Worm (Caenorhabditis elegans) whole organism, L2 larva: Measurements from ENCODE around the gene str-4.

Experiments
- C34F6.9 ChIP-seq: fragments of 150-350 bp; optimal IDR thresholded peaks from 2 replicates; lab custom pipeline; 2014; ENCODE audit warnings: missing biosample characterization, missing genetic modification characterization
- F13H6.1 ChIP-seq: sonication (generic microtip); optimal IDR thresholded peaks from 2 replicates; lab custom pipeline; 2016; ENCODE audit warnings: missing genetic modification characterization, missing compliant biosample characterization
- R02D3.7 ChIP-seq: fragments of 150-350 bp; optimal IDR thresholded peaks from 2 replicates; lab custom pipeline; 2014; ENCODE audit warnings: missing biosample characterization, missing genetic modification characterization
- Y55F3AM.14 ChIP-seq: fragments of 200-800 bp; sonication (Bioruptor generic); optimal IDR thresholded peaks from 2 replicates; lab custom pipeline; 2018; ENCODE audit warnings: mild to moderate bottlenecking, missing genetic modification characterization, missing compliant biosample characterization
- ZK546.5 ChIP-seq: sonication (generic microtip); optimal IDR thresholded peaks from 2 replicates; lab custom pipeline; 2017; ENCODE audit warnings: missing biosample characterization, missing genetic modification characterization
- alr-1 ChIP-seq: fragments of 150-350 bp; optimal IDR thresholded peaks from 2 replicates; lab custom pipeline; 2014; ENCODE audit warnings: missing biosample characterization, missing genetic modification characterization
- aly-2 ChIP-seq: fragments of 150-350 bp; optimal IDR thresholded peaks from 2 replicates; lab custom pipeline; 2014; ENCODE audit warnings: missing biosample characterization, missing genetic modification characterization
- ama-1 ChIP-seq: fragments of 150-350 bp; optimal IDR thresholded peaks from 2 replicates; lab custom pipeline; 2018; ENCODE audit warnings: inconsistent platforms
- blmp-1 ChIP-seq: sonication (generic microtip); optimal IDR thresholded peaks from 2 replicates; lab custom pipeline; 2017; ENCODE audit warnings: missing genetic modification characterization, mild to moderate bottlenecking, missing compliant biosample characterization, antibody characterized with exemption, moderate library complexity; ENCODE audit not compliant: insufficient read depth
- ceh-16 ChIP-seq: fragments of 150-350 bp; optimal IDR thresholded peaks from 2 replicates; lab custom pipeline; 2014; ENCODE audit warnings: missing biosample characterization, missing genetic modification characterization
- ceh-82 ChIP-seq: fragments of 150-350 bp; optimal IDR thresholded peaks from 2 replicates; lab custom pipeline; 2014; ENCODE audit warnings: missing biosample characterization, missing genetic modification characterization
- crh-2 ChIP-seq: sonication (generic microtip); optimal IDR thresholded peaks from 2 replicates; lab custom pipeline; 2017; ENCODE audit warnings: missing biosample characterization, missing genetic modification characterization
- egl-27 ChIP-seq: sonication (generic microtip); optimal IDR thresholded peaks from 3 replicates; lab custom pipeline; 2017; ENCODE audit warnings: missing biosample characterization, missing genetic modification reagents, missing genetic modification characterization
- elt-1 ChIP-seq: fragments of 150-350 bp; optimal IDR thresholded peaks from 2 replicates; lab custom pipeline; 2014; ENCODE audit warnings: missing biosample characterization, missing genetic modification characterization
- elt-3 ChIP-seq: sonication (generic microtip); optimal IDR thresholded peaks from 2 replicates; lab custom pipeline; 2017; ENCODE audit warnings: missing biosample characterization, missing genetic modification characterization
- fos-1 ChIP-seq: fragments of 150-350 bp; optimal IDR thresholded peaks from 2 replicates; lab custom pipeline; 2014; ENCODE audit warnings: missing biosample characterization, missing genetic modification characterization
- gmeb-1 ChIP-seq: fragments of 150-350 bp; optimal IDR thresholded peaks from 2 replicates; lab custom pipeline; 2014; ENCODE audit warnings: missing biosample characterization, missing genetic modification characterization
- lin-11 ChIP-seq: fragments of 150-350 bp; sonication (generic microtip); optimal IDR thresholded peaks from 2 replicates; lab custom pipeline; 2014; ENCODE audit warnings: missing biosample characterization, missing genetic modification characterization, inconsistent platforms, mixed read lengths
- lin-13 ChIP-seq: fragments of 150-350 bp; optimal IDR thresholded peaks from 2 replicates; lab custom pipeline; 2014; ENCODE audit warnings: missing biosample characterization, missing genetic modification reagents, missing genetic modification characterization
- lin-39 ChIP-seq: fragments of 150-350 bp; optimal IDR thresholded peaks from 2 replicates; lab custom pipeline; 2014; ENCODE audit warnings: missing biosample characterization, missing genetic modification reagents, missing genetic modification characterization
- lsy-2 ChIP-seq, 2 experiments: fragments of 150-350 bp in 1 of 2; sonication (generic microtip) in 1 of 2; optimal IDR thresholded peaks; 2 replicates each; lab custom pipeline; 2014 to 2017; ENCODE audit warnings: missing biosample characterization in 2 of 2, missing genetic modification characterization in 2 of 2
- mab-5 ChIP-seq: fragments of 150-350 bp; optimal IDR thresholded peaks from 2 replicates; lab custom pipeline; 2014; ENCODE audit warnings: missing biosample characterization, missing genetic modification characterization
- mbf-1 ChIP-seq: sonication (generic microtip); optimal IDR thresholded peaks from 2 replicates; lab custom pipeline; 2017; ENCODE audit warnings: missing biosample characterization, missing genetic modification characterization
- mdl-1 ChIP-seq, 2 experiments: fragments of 150-350 bp in 1 of 2; sonication (generic microtip) in 1 of 2; optimal IDR thresholded peaks; 2 replicates each; lab custom pipeline; 2017; ENCODE audit warnings: missing biosample characterization in 2 of 2, missing genetic modification characterization in 2 of 2
- nhr-10 ChIP-seq: sonication (generic microtip); optimal IDR thresholded peaks from 2 replicates; lab custom pipeline; 2017; ENCODE audit warnings: missing biosample characterization, missing genetic modification characterization
- nhr-11 ChIP-seq: fragments of 150-350 bp; optimal IDR thresholded peaks from 2 replicates; lab custom pipeline; 2014; ENCODE audit warnings: missing biosample characterization, missing genetic modification characterization
- nhr-129 ChIP-seq: fragments of 150-350 bp; optimal IDR thresholded peaks from 2 replicates; lab custom pipeline; 2014; ENCODE audit warnings: missing biosample characterization, missing genetic modification characterization
- nhr-21 ChIP-seq: fragments of 150-350 bp; optimal IDR thresholded peaks from 2 replicates; lab custom pipeline; 2014; ENCODE audit warnings: missing biosample characterization, missing genetic modification characterization
- nhr-23 ChIP-seq: fragments of 150-350 bp; optimal IDR thresholded peaks from 2 replicates; lab custom pipeline; 2014; ENCODE audit warnings: missing biosample characterization, missing genetic modification reagents, missing genetic modification characterization
- nhr-237 ChIP-seq: fragments of 150-350 bp; optimal IDR thresholded peaks from 2 replicates; lab custom pipeline; 2014; ENCODE audit warnings: missing biosample characterization, missing genetic modification characterization
- nhr-25 ChIP-seq: fragments of 150-350 bp; sonication (generic microtip); optimal IDR thresholded peaks from 3 replicates; lab custom pipeline; 2014; ENCODE audit warnings: missing biosample characterization, missing genetic modification characterization
- nhr-77 ChIP-seq: fragments of 150-350 bp; optimal IDR thresholded peaks from 2 replicates; lab custom pipeline; 2014; ENCODE audit warnings: missing biosample characterization, missing genetic modification characterization
- peb-1 ChIP-seq: fragments of 150-350 bp; optimal IDR thresholded peaks from 2 replicates; lab custom pipeline; 2014; ENCODE audit warnings: missing biosample characterization, missing genetic modification characterization
- sem-4 ChIP-seq: fragments of 150-350 bp; optimal IDR thresholded peaks from 2 replicates; lab custom pipeline; 2014; ENCODE audit warnings: missing biosample characterization, missing genetic modification reagents, missing genetic modification characterization
- skn-1 ChIP-seq: sonication (generic microtip); optimal IDR thresholded peaks from 2 replicates; lab custom pipeline; 2017; ENCODE audit warnings: missing biosample characterization, missing genetic modification characterization
- sma-3 ChIP-seq: sonication (generic microtip); optimal IDR thresholded peaks from 2 replicates; lab custom pipeline; 2016; ENCODE audit warnings: missing genetic modification reagents, missing genetic modification characterization, missing compliant biosample characterization
- sma-9 ChIP-seq, 2 experiments: fragments of 150-350 bp in 1 of 2; sonication (generic microtip) in 1 of 2; optimal IDR thresholded peaks; 2 replicates each; lab custom pipeline; 2014 to 2016; ENCODE audit warnings: missing genetic modification characterization in 2 of 2, mild to moderate bottlenecking in 1 of 2, missing biosample characterization in 1 of 2, missing compliant biosample characterization in 1 of 2, missing genetic modification reagents in 1 of 2, moderate library complexity in 1 of 2
- snpc-4 ChIP-seq: fragments of 150-350 bp; optimal IDR thresholded peaks from 2 replicates; lab custom pipeline; 2014; ENCODE audit warnings: missing biosample characterization, missing genetic modification characterization
- unc-39 ChIP-seq: fragments of 150-350 bp; optimal IDR thresholded peaks from 2 replicates; lab custom pipeline; 2014; ENCODE audit warnings: missing biosample characterization, missing genetic modification characterization
- unc-55 ChIP-seq: fragments of 150-350 bp; sonication (generic microtip); optimal IDR thresholded peaks from 3 replicates; lab custom pipeline; 2014; ENCODE audit warnings: missing biosample characterization, missing genetic modification reagents, missing genetic modification characterization
- unc-62 ChIP-seq: fragments of 150-350 bp; optimal IDR thresholded peaks from 2 replicates; lab custom pipeline; 2014; ENCODE audit warnings: missing biosample characterization, missing genetic modification reagents, missing genetic modification characterization
- ztf-1 ChIP-seq: fragments of 200-800 bp; sonication (Bioruptor generic); conservative IDR thresholded peaks from 2 replicates; pipeline ENCODE4 v1.3.6; 2022; ENCODE audit warnings: missing genetic modification characterization, missing compliant biosample characterization
- ztf-11 ChIP-seq: sonication (generic microtip); optimal IDR thresholded peaks from 2 replicates; lab custom pipeline; 2017; ENCODE audit warnings: missing biosample characterization, missing genetic modification characterization

Gene str-4

ce11 chrV:13374532-13374931, 35.0 kb upstream of the str-4 start (continued):
- TF ChIP-seq elt-1 (tag; lab: Kevin White, UChicago) (no peak), lin-39 (tag; lab: Kevin White, UChicago) (no peak), ztf-1 (no peak), mbf-1 (tag; lab: Kevin White, UChicago) (no peak), Y55F3AM.14 (no peak), nhr-25 (tag; lab: Kevin White, UChicago) (peak; percentile 84)
- TF ChIP-seq, all 48 proteins: peak for 14

DNA sequence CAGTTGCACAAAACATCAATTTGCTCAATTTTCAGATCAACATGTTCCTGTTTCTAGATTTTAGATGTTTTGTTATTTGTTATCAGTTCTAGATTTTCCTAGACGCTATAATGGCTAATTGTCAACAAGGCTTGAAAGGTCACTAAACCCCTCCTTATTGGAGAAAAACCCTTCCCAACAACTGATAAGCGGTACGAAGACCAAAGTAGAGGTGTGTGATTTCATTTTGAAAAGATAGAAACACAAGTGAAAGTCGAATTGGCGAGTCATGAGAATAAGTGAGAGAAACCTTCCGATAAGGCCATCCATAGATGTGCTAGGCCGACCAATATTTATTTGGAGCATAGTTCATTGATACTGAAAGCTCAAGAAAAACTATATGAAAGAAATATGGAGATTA, 34.1 kb upstream of the str-4 start:
- TF ChIP-seq unc-62 (GFP tag; lab: Kevin White, UChicago), result no peak
- peak; percentile 62 for TF ChIP-seq crh-2
- TF ChIP-seq nhr-21 (tag; lab: Kevin White, UChicago), result peak; percentile 68
- no peak for TF ChIP-seq ama-1 (lab: Kevin White, UChicago)
- peak; percentile 31 for TF ChIP-seq nhr-129 (tag; lab: Kevin White, UChicago)
- peak; percentile 46 for TF ChIP-seq F13H6.1 (tag; lab: Kevin White, UChicago)
- no peak for TF ChIP-seq sem-4 (tag; lab: Kevin White, UChicago)
- peak; percentile 82 for TF ChIP-seq sma-9 (GFP tag; optimal IDR thresholded peaks at IDR 0.05; lab: Kevin White, UChicago)
- no peak for TF ChIP-seq sma-9 (tag; optimal IDR thresholded peaks at IDR 0.05; lab: Kevin White, UChicago)
- TF ChIP-seq lin-13 (GFP tag; lab: Kevin White, UChicago), result no peak
- no peak for TF ChIP-seq nhr-77
- peak; percentile 67 for TF ChIP-seq egl-27 (tag; lab: Kevin White, UChicago)
- TF ChIP-seq blmp-1 (tag; lab: Kevin White, UChicago), result peak; percentile 87
- TF ChIP-seq lsy-2 (tag; optimal IDR thresholded peaks at IDR 0.05; lab: Kevin White, UChicago), result no peak
- TF ChIP-seq unc-55 (GFP tag; lab: Kevin White, UChicago), result no peak
- TF ChIP-seq ZK546.5 (tag; lab: Kevin White, UChicago), result no peak
- TF ChIP-seq ztf-11 (tag; lab: Kevin White, UChicago), result no peak
- TF ChIP-seq nhr-25 (tag; lab: Kevin White, UChicago), result no peak
- no peak for TF ChIP-seq nhr-10 (tag; lab: Kevin White, UChicago)
- no peak for TF ChIP-seq elt-3 (tag; lab: Kevin White, UChicago)
- no peak for TF ChIP-seq nhr-23 (tag; lab: Kevin White, UChicago)
- TF ChIP-seq fos-1 (tag; lab: Kevin White, UChicago), result peak; percentile 91
- no peak for TF ChIP-seq lin-39 (tag; lab: Kevin White, UChicago)
- no peak for TF ChIP-seq nhr-237 (tag; lab: Kevin White, UChicago)
- TF ChIP-seq gmeb-1 (tag; lab: Kevin White, UChicago), result peak; percentile 30
- TF ChIP-seq ceh-82 (tag; lab: Kevin White, UChicago), result no peak
- TF ChIP-seq aly-2, result no peak
- TF ChIP-seq R02D3.7 (tag; lab: Kevin White, UChicago), result no peak
- TF ChIP-seq sma-3 (GFP tag; lab: Kevin White, UChicago), result peak; percentile 52
- TF ChIP-seq C34F6.9 (tag; lab: Kevin White, UChicago), result no peak
- no peak for TF ChIP-seq mdl-1 (tag; optimal IDR thresholded peaks at IDR 0.05; lab: Kevin White, UChicago)
- TF ChIP-seq, all 48 proteins: peak for 10

DNA sequence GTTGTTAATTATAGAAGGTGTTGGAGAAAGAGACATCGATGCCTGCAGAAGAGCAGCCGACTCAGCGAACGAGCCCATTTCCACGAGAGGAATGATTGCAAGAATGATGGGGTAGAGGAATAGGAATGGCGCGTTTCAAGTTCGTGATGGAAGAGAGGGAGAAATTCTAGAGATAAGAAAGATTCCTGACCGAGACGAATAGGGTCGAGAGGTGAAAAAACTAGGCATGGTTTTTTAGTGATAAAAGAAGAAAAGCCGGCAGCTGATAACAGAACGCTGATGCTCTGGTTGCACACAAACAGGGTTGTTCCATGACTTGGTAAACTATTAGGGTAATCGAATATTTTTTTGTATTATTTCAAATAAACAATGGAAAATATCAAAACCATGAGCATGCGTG, 33.3 kb upstream of the str-4 start:
- no peak for TF ChIP-seq lin-39 (tag; lab: Kevin White, UChicago)
- TF ChIP-seq fos-1 (tag; lab: Kevin White, UChicago), result peak; percentile 77

ce11 chrV:13371336-13371735, 31.8 kb upstream of the str-4 start:
- TF ChIP-seq Y55F3AM.14 (no peak), alr-1 (tag; lab: Kevin White, UChicago) (no peak), mdl-1 (tag; optimal IDR thresholded peaks at IDR 0.05; lab: Kevin White, UChicago) (peak in 1 of 2 experiments; percentile 48), ztf-1 (no peak), ceh-82 (tag; lab: Kevin White, UChicago) (no peak), nhr-77 (no peak), egl-27 (tag; lab: Kevin White, UChicago) (peak; percentile 79), ceh-16 (tag; lab: Kevin White, UChicago) (peak; percentile 92), mab-5 (tag; lab: Kevin White, UChicago) (no peak), nhr-21 (tag; lab: Kevin White, UChicago) (peak; percentile 89), sem-4 (tag; lab: Kevin White, UChicago) (peak; percentile 77), ZK546.5 (tag; lab: Kevin White, UChicago) (no peak), nhr-11 (tag; lab: Kevin White, UChicago) (no peak), mbf-1 (tag; lab: Kevin White, UChicago) (no peak), lin-11 (tag; lab: Kevin White, UChicago) (no peak), lsy-2 (tag; optimal IDR thresholded peaks at IDR 0.05; lab: Kevin White, UChicago) (peak in 1 of 2 experiments; percentile 58), blmp-1 (tag; lab: Kevin White, UChicago) (peak; percentile 76), nhr-10 (tag; lab: Kevin White, UChicago) (no peak), nhr-23 (tag; lab: Kevin White, UChicago) (no peak), snpc-4 (no peak), nhr-129 (tag; lab: Kevin White, UChicago) (peak; percentile 87), sma-9 (GFP tag; optimal IDR thresholded peaks at IDR 0.05; lab: Kevin White, UChicago) (peak; percentile 77), sma-9 (tag; optimal IDR thresholded peaks at IDR 0.05; lab: Kevin White, UChicago) (no peak), nhr-237 (tag; lab: Kevin White, UChicago) (no peak), gmeb-1 (tag; lab: Kevin White, UChicago) (peak; percentile 63), peb-1 (tag; lab: Kevin White, UChicago) (no peak), lin-13 (GFP tag; lab: Kevin White, UChicago) (peak; percentile 64), nhr-25 (tag; lab: Kevin White, UChicago) (peak; percentile 99), R02D3.7 (tag; lab: Kevin White, UChicago) (no peak), sma-3 (GFP tag; lab: Kevin White, UChicago) (peak; percentile 81), lin-39 (tag; lab: Kevin White, UChicago) (no peak), unc-39 (tag; lab: Kevin White, UChicago) (no peak), skn-1 (no peak)
